Fruit fly (Drosophila melanogaster): ENCODE measurements around the gene Dtd.

dm6 chr3R:11393896-11394295, 36.0 kb upstream of the Dtd start:
- TF ChIP-seq pan (optimal IDR thresholded peaks at IDR 0.05) (no peak), psq (optimal IDR thresholded peaks at IDR 0.05) (no peak), EcR (GFP tag; optimal IDR thresholded peaks at IDR 0.05) (no peak)

All from whole organism.